Fruit fly (Drosophila melanogaster): ENCODE results near the gene CG14223.

The CG14223 gene

DNA sequence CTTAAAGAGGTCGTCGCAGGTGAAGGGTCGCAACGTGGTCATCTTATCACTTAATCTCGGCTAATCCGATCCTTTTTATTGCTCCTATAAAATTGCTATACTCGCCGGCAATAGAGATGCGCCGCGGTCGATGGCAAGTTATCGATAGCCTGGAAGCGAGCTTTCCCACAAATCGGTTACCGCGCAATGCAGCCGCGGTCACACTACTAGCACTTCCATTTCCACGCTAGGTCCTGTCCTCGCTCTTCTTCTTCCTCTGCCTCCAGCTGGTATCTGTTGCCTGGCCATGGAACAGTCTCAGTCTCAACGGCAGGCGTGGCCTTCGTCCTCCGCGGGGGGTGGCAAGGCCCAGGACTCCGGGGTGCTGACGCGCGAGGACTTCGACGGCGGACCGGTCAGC, 40.8 kb downstream of the CG14223 start, which contains the start of the genes Naa20A and MKP-4 (continued):
- TF ChIP-seq CG34422 (GFP tag; IDR thresholded peaks at IDR 0.05) (no peak), Dbx (GFP tag; IDR thresholded peaks at IDR 0.05) (no peak), CG6175 (GFP tag; IDR thresholded peaks at IDR 0.05) (no peak), aop (GFP tag; IDR thresholded peaks at IDR 0.05) (no peak), CG1603 (tag; optimal IDR thresholded peaks at IDR 0.05) (no peak), CG10274 (GFP tag; optimal IDR thresholded peaks at IDR 0.05) (no peak), Hr51 (GFP tag; optimal IDR thresholded peaks at IDR 0.05) (no peak), CG8089 (GFP tag; optimal IDR thresholded peaks at IDR 0.05) (no peak), CG12155 (GFP tag; optimal IDR thresholded peaks at IDR 0.05) (no peak), sug (tag; optimal IDR thresholded peaks at IDR 0.05) (no peak), fd64A (GFP tag; optimal IDR thresholded peaks at IDR 0.05) (no peak), grn (GFP tag; optimal IDR thresholded peaks at IDR 0.05) (no peak), CG1233 (GFP tag; optimal IDR thresholded peaks at IDR 0.05) (no peak), CG7745 (tag; optimal IDR thresholded peaks at IDR 0.05) (no peak), Oaz (GFP tag; IDR thresholded peaks at IDR 0.05) (no peak), btn (GFP tag; optimal IDR thresholded peaks at IDR 0.05) (no peak), CG13894 (tag; optimal IDR thresholded peaks at IDR 0.05) (no peak), CG8281 (tag; optimal IDR thresholded peaks at IDR 0.05) (no peak), CG15696 (tag; optimal IDR thresholded peaks at IDR 0.05) (no peak), sna (GFP tag; IDR thresholded peaks at IDR 0.05; ENCODE audit: partially characterized antibody) (peak; percentile 71; the same call in 1 of the 2 replicates), dmrt11E (tag; optimal IDR thresholded peaks at IDR 0.05) (no peak), Dll (GFP tag; IDR thresholded peaks at IDR 0.05; ENCODE audit: partially characterized antibody) (peak; percentile 73), hkb (optimal IDR thresholded peaks at IDR 0.05) (no peak), hkb (GFP tag; IDR thresholded peaks at IDR 0.05) (no peak), CG8765 (GFP tag; IDR thresholded peaks at IDR 0.05) (no peak), insv (GFP tag; optimal IDR thresholded peaks at IDR 0.05) (no peak), slp2 (GFP tag; optimal IDR thresholded peaks at IDR 0.05) (no peak), Rx (GFP tag; IDR thresholded peaks at IDR 0.05) (no peak), H15 (GFP tag; IDR thresholded peaks at IDR 0.05) (no peak), Bdp1 (GFP tag; optimal IDR thresholded peaks at IDR 0.05) (no peak), CG16813 (GFP tag; IDR thresholded peaks at IDR 0.05; ENCODE audit: partially characterized antibody) (peak; percentile 68), Sox102F (GFP tag; optimal IDR thresholded peaks at IDR 0.05) (no peak), salm (tag; optimal IDR thresholded peaks at IDR 0.05) (no peak), Six4 (GFP tag; optimal IDR thresholded peaks at IDR 0.05) (no peak), mam (GFP tag; optimal IDR thresholded peaks at IDR 0.05) (no peak), Ravus (GFP tag; IDR thresholded peaks at IDR 0.05) (no peak), Atf3 (GFP tag; optimal IDR thresholded peaks at IDR 0.05) (no peak), Ada2b (GFP tag; IDR thresholded peaks at IDR 0.05) (no peak), eyg (GFP tag; optimal IDR thresholded peaks at IDR 0.05) (no peak), zfh1 (GFP tag; IDR thresholded peaks at IDR 0.05) (no peak), al (GFP tag; IDR thresholded peaks at IDR 0.05) (no peak), Mes4 (GFP tag; optimal IDR thresholded peaks at IDR 0.05) (no peak), CG2678 (tag; optimal IDR thresholded peaks at IDR 0.05) (no peak), lilli (GFP tag; optimal IDR thresholded peaks at IDR 0.05) (no peak), her (GFP tag; optimal IDR thresholded peaks at IDR 0.05) (peak; percentile 38), CG3847 (GFP tag; IDR thresholded peaks at IDR 0.05) (no peak), ERR (GFP tag; optimal IDR thresholded peaks at IDR 0.05) (no peak), twi (tag; optimal IDR thresholded peaks at IDR 0.05) (no peak), Kr (GFP tag; optimal IDR thresholded peaks at IDR 0.05) (no peak), CG3726 (GFP tag; IDR thresholded peaks at IDR 0.05) (no peak), CG10431 (GFP tag; optimal IDR thresholded peaks at IDR 0.05) (no peak), B-H2 (GFP tag; optimal IDR thresholded peaks at IDR 0.05) (no peak), cas (GFP tag; IDR thresholded peaks at IDR 0.05) (no peak)

Data from whole organism, embryonic.